Worm (Caenorhabditis elegans) whole organism, young adult: ENCODE measurements around the gene gop-2.
A peak's percentile ranks its signal among the peaks of the same experiment; 100 is the strongest.

ENCODE experiments used
- B0261.1 ChIP-seq: sonication (generic microtip); optimal IDR thresholded peaks from 2 replicates; lab custom pipeline; 2016; ENCODE audit warnings: mild to moderate bottlenecking, missing genetic modification characterization, moderate library complexity, missing compliant biosample characterization
- B0336.3 ChIP-seq: fragments of 200-800 bp; sonication (Bioruptor generic); IDR thresholded peaks from 2 replicates; pipeline ENCODE4 v1.3.6; 2022; ENCODE audit warnings: missing genetic modification characterization, missing compliant biosample characterization
- F49E8.2 ChIP-seq: sonication (generic microtip); optimal IDR thresholded peaks from 3 replicates; lab custom pipeline; 2017; ENCODE audit warnings: missing genetic modification characterization, mild to moderate bottlenecking, missing compliant biosample characterization, antibody characterized with exemption, moderate library complexity; ENCODE audit not compliant: insufficient read depth
- F55B11.4 ChIP-seq: sonication (generic microtip); optimal IDR thresholded peaks from 2 replicates; lab custom pipeline; 2016; ENCODE audit warnings: missing compliant biosample characterization, missing genetic modification characterization, borderline replicate concordance; ENCODE audit not compliant: insufficient read depth
- F57A8.1 ChIP-seq: fragments of 200-800 bp; sonication (Bioruptor generic); optimal IDR thresholded peaks from 2 replicates; lab custom pipeline; 2018; ENCODE audit warnings: mild to moderate bottlenecking, missing genetic modification characterization, moderate library complexity, missing compliant biosample characterization
- K11D2.4 ChIP-seq: fragments of 200-800 bp; sonication (Bioruptor generic); IDR thresholded peaks from 2 replicates; pipeline ENCODE4 v1.3.6; 2022; ENCODE audit warnings: missing genetic modification reagents, missing genetic modification characterization, missing compliant biosample characterization
- K12H6.12 ChIP-seq: fragments of 200-800 bp; sonication (Bioruptor generic); optimal IDR thresholded peaks from 2 replicates; lab custom pipeline; 2018; ENCODE audit warnings: mild to moderate bottlenecking, missing genetic modification characterization, missing compliant biosample characterization
- aptf-3 ChIP-seq: fragments of 200-800 bp; sonication (Bioruptor generic); IDR thresholded peaks from 2 replicates; pipeline ENCODE4 v1.3.6; 2022; ENCODE audit warnings: missing genetic modification characterization, missing compliant biosample characterization
- attf-3 ChIP-seq: fragments of 200-800 bp; sonication (Bioruptor generic); conservative IDR thresholded peaks from 2 replicates; pipeline ENCODE4 v1.3.6; 2022; ENCODE audit warnings: missing genetic modification reagents, missing genetic modification characterization, missing compliant biosample characterization
- attf-6 ChIP-seq: fragments of 200-800 bp; sonication (Bioruptor generic); IDR thresholded peaks from 2 replicates; pipeline ENCODE4 v1.3.6; 2022; ENCODE audit warnings: missing genetic modification reagents, missing genetic modification characterization, missing compliant biosample characterization
- cebp-1 ChIP-seq, 2 experiments: fragments of 200-800 bp in 1 of 2; sonication (Bioruptor generic) in 1 of 2; sonication (generic microtip) in 1 of 2; IDR thresholded peaks in 1 of 2; optimal IDR thresholded peaks in 1 of 2; 2 replicates each; pipeline versions ENCODE4 v1.3.6 to Lab custom; 2017 to 2022; ENCODE audit warnings: missing compliant biosample characterization in 2 of 2, missing genetic modification characterization in 2 of 2, mild to moderate bottlenecking in 1 of 2, missing genetic modification reagents in 1 of 2, moderate library complexity in 1 of 2
- cebp-2 ChIP-seq: fragments of 200-800 bp; sonication (Bioruptor generic); IDR thresholded peaks from 2 replicates; pipeline ENCODE4 v1.3.6; 2022; ENCODE audit warnings: missing genetic modification characterization, missing compliant biosample characterization
- ceh-40 ChIP-seq: fragments of 200-800 bp; sonication (Bioruptor generic); IDR thresholded peaks from 2 replicates; pipeline ENCODE4 v1.3.6; 2022; ENCODE audit warnings: missing genetic modification characterization, missing compliant biosample characterization
- dox-1 ChIP-seq: fragments of 200-800 bp; sonication (Bioruptor generic); IDR thresholded peaks from 2 replicates; pipeline ENCODE4 v1.3.6; 2022; ENCODE audit warnings: missing genetic modification reagents, missing genetic modification characterization, missing compliant biosample characterization
- ekl-4 ChIP-seq: fragments of 200-800 bp; sonication (Bioruptor generic); IDR thresholded peaks from 2 replicates; pipeline ENCODE4 v1.3.6; 2022; ENCODE audit warnings: missing genetic modification reagents, missing genetic modification characterization, missing compliant biosample characterization
- him-1 ChIP-seq: sonication (generic microtip); optimal IDR thresholded peaks from 2 replicates; lab custom pipeline; 2016; ENCODE audit warnings: missing genotype, missing genetic modification reagents, missing genetic modification characterization, missing compliant biosample characterization
- hlh-12 ChIP-seq: sonication (generic microtip); optimal IDR thresholded peaks from 2 replicates; lab custom pipeline; 2016; ENCODE audit warnings: missing genetic modification characterization, missing compliant biosample characterization
- hlh-26 ChIP-seq: fragments of 200-800 bp; sonication (Bioruptor generic); conservative IDR thresholded peaks from 2 replicates; pipeline ENCODE4 v1.3.6; 2022; ENCODE audit warnings: missing genetic modification reagents, missing genetic modification characterization, missing compliant biosample characterization
- lag-1 ChIP-seq: fragments of 200-800 bp; sonication (Bioruptor generic); IDR thresholded peaks from 2 replicates; pipeline ENCODE4 v1.3.6; 2022; ENCODE audit warnings: missing genetic modification reagents, missing genetic modification characterization, missing compliant biosample characterization
- let-526 ChIP-seq: fragments of 200-800 bp; sonication (Bioruptor generic); IDR thresholded peaks from 2 replicates; pipeline ENCODE4 v1.3.6; 2022; ENCODE audit warnings: missing genetic modification reagents, missing genetic modification characterization, missing compliant biosample characterization
- let-607 ChIP-seq, 2 experiments: fragments of 200-800 bp in 1 of 2; sonication (Bioruptor generic) in 1 of 2; sonication (generic microtip) in 1 of 2; optimal IDR thresholded peaks; 2 replicates each; lab custom pipeline; 2016 to 2018; ENCODE audit warnings: mild to moderate bottlenecking in 2 of 2, missing compliant biosample characterization in 2 of 2, missing genetic modification characterization in 2 of 2, moderate library complexity in 2 of 2, missing genotype in 1 of 2
- lin-26 ChIP-seq: fragments of 200-800 bp; sonication (Bioruptor generic); IDR thresholded peaks from 2 replicates; pipeline ENCODE4 v1.3.6; 2022; ENCODE audit warnings: missing genetic modification reagents, missing genetic modification characterization, missing compliant biosample characterization
- lin-54 ChIP-seq: fragments of 200-800 bp; sonication (Bioruptor generic); optimal IDR thresholded peaks from 2 replicates; lab custom pipeline; 2018; ENCODE audit warnings: mild to moderate bottlenecking, missing genetic modification characterization, missing compliant biosample characterization
- lsy-27 ChIP-seq: sonication (generic microtip); optimal IDR thresholded peaks from 2 replicates; lab custom pipeline; 2017; ENCODE audit warnings: missing genetic modification characterization, mild to moderate bottlenecking, missing compliant biosample characterization, antibody characterized with exemption, missing genotype, borderline replicate concordance; ENCODE audit not compliant: insufficient read depth
- madf-10 ChIP-seq: sonication (generic microtip); optimal IDR thresholded peaks from 2 replicates; lab custom pipeline; 2016; ENCODE audit warnings: mild to moderate bottlenecking, missing genetic modification characterization, missing compliant biosample characterization
- madf-8 ChIP-seq: fragments of 200-800 bp; sonication (Bioruptor generic); conservative IDR thresholded peaks from 2 replicates; pipeline ENCODE4 v1.3.6; 2022; ENCODE audit warnings: missing genetic modification reagents, missing genetic modification characterization, missing compliant biosample characterization
- mel-28 ChIP-seq: sonication (generic microtip); optimal IDR thresholded peaks from 2 replicates; lab custom pipeline; 2016; ENCODE audit warnings: borderline replicate concordance, mild to moderate bottlenecking, missing genetic modification characterization, missing compliant biosample characterization
- repo-1 ChIP-seq: sonication (generic microtip); optimal IDR thresholded peaks from 2 replicates; lab custom pipeline; 2017; ENCODE audit warnings: mild to moderate bottlenecking, missing genetic modification characterization, missing compliant biosample characterization
- snpc-1.1 ChIP-seq: sonication (generic microtip); optimal IDR thresholded peaks from 2 replicates; lab custom pipeline; 2017; ENCODE audit warnings: missing genetic modification characterization, mild to moderate bottlenecking, missing compliant biosample characterization, antibody characterized with exemption, moderate library complexity, missing genotype, missing genetic modification reagents; ENCODE audit not compliant: insufficient read depth
- tbp1 ChIP-seq: fragments of 200-800 bp; sonication (Bioruptor generic); optimal IDR thresholded peaks from 2 replicates; lab custom pipeline; 2018; ENCODE audit warnings: mild to moderate bottlenecking, missing genetic modification characterization, missing compliant biosample characterization
- tbx-9 ChIP-seq: sonication (generic microtip); optimal IDR thresholded peaks from 2 replicates; lab custom pipeline; 2016; ENCODE audit warnings: borderline replicate concordance, missing genetic modification characterization, inconsistent platforms, missing compliant biosample characterization

The gop-2 gene

DNA sequence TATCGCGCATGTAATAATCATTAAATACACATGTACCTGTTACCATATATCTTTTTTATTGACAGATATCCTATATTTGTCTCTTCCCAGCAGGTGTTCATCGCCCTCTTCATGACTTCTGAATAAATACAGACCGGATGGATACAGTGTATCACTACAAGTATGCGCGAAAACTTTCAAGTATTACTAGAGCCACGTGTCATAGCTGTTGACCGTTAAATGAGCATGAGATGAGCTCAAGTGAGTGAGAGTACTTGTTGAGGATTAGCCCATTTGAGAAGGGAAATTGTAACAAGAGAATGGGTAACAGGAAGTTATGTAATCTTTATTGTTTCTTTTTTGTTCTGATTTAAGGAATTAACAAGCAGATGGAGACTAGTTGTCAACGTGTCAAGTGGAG lies 13.8 kb upstream of the gop-2 start (continued):
- TF ChIP-seq tbp1, result no peak

DNA sequence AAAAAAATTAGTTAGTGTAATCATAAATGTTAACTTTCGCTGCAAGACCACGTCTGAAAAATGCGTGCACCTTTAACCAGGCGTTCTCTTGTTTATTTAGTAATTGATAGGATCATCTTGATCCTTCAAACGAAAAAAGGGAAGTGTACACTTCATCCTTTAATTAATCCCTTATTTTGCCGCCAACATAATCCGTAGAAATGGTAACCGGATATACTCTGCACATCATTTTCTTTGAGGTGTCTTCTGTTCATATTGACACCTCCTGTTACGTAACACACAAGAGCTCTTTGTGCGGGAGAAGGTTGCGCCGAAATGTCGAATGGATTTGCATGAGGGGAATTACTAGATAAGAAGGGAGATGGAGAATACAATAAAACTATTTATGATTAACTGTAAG lies 10.1 kb upstream of the gop-2 start:
- no peak for TF ChIP-seq him-1 (tag; lab: Kevin White, UChicago)
- TF ChIP-seq lin-54 (GFP tag; lab: Kevin White, UChicago), result no peak
- no peak for TF ChIP-seq B0261.1 (tag; lab: Kevin White, UChicago)
- no peak for TF ChIP-seq madf-8
- no peak for TF ChIP-seq mel-28 (tag; lab: Kevin White, UChicago)
- TF ChIP-seq ceh-40 (GFP tag; lab: Robert Waterston, UW), result no peak
- no peak for TF ChIP-seq cebp-1 (GFP tag; IDR thresholded peaks at IDR 0.05; lab: Robert Waterston, UW)
- no peak for TF ChIP-seq cebp-1 (tag; optimal IDR thresholded peaks at IDR 0.05; lab: Kevin White, UChicago)
- no peak for TF ChIP-seq hlh-12 (tag; lab: Kevin White, UChicago)
- no peak for TF ChIP-seq F49E8.2 (tag; lab: Kevin White, UChicago)
- TF ChIP-seq K11D2.4 (GFP tag; lab: Robert Waterston, UW), result no peak
- no peak for TF ChIP-seq hlh-26 (GFP tag; lab: Robert Waterston, UW)
- TF ChIP-seq F57A8.1, result no peak
- no peak for TF ChIP-seq let-607 (tag; optimal IDR thresholded peaks at IDR 0.05; lab: Kevin White, UChicago)
- no peak for TF ChIP-seq lag-1 (GFP tag; lab: Robert Waterston, UW)
- no peak for TF ChIP-seq lin-26
- TF ChIP-seq F55B11.4 (tag; lab: Kevin White, UChicago), result no peak
- TF ChIP-seq snpc-1.1 (tag; lab: Kevin White, UChicago), result no peak

ce11 chrIII:5254108-5254507 lies 4.7 kb upstream of the gop-2 start, which contains the start of the genes sumv-1 and gop-1:
sumv-1 (minus strand) TSS chrIII:5254187.
gop-1 (plus strand) TSS chrIII:5254438.
- TF ChIP-seq K12H6.12 (tag; lab: Kevin White, UChicago), result no peak
- no peak for TF ChIP-seq lsy-27 (tag; lab: Kevin White, UChicago)
- TF ChIP-seq cebp-2 (GFP tag; lab: Robert Waterston, UW), result no peak
- TF ChIP-seq attf-3, result peak; percentile 83
- TF ChIP-seq let-526 (GFP tag; lab: Robert Waterston, UW), result no peak

- no peak for TF ChIP-seq dox-1
Observed at ce11 chrIII:5260394-5260793, 1.6 kb downstream of the gop-2 start, which contains the start of gene gop-3. gop-3 (plus strand) TSS chrIII:5260694.

DNA sequence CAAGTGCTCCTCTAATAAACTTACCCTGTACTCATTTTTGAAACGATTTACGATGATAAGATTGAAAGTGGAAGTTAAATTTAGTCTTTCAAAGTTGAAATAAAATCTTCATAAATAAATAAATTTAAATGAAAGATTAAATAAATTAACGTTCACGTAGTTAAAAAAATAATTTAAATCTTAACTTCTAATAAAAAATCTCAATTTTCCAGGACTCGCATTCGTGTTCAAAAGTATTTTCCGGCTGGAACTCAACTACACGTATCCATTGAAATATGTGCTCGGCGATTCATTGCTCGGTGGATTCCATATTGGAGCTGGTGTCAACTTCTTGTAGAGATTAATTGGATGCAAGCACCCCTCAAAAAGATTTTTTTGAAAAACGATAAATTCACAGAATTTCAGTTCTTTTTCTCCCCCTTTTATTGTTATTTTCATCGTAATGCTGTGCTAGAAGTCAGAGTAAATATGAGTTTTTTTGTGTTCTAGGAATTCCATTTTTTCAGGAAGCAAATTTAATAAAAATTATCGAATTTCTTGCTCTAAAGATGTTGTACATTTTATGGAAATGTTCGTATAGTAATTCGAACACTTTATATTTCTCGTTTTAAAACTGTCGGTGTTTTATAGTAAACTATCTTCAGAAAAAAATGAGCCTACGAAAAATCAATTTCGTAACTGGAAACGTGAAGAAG lies 4.6 kb downstream of the gop-2 start, which contains the start of the genes C34E10.9 and hap-1:
Gene C34E10.9, minus strand, starts transcription at position 101 of the 695 bp plus-strand sequence.
Gene hap-1, plus strand, starts transcription at position 645 of the 695 bp plus-strand sequence.
- no peak for TF ChIP-seq aptf-3
- no peak for TF ChIP-seq madf-10 (tag; lab: Kevin White, UChicago)
- TF ChIP-seq attf-6, result no peak
- no peak for TF ChIP-seq repo-1
- no peak for TF ChIP-seq B0336.3 (GFP tag; lab: Robert Waterston, UW)
- TF ChIP-seq tbx-9, result no peak
- no peak for TF ChIP-seq lsy-27 (tag; lab: Kevin White, UChicago)
- no peak for TF ChIP-seq ekl-4 (GFP tag; lab: Robert Waterston, UW)
